Fruit fly (Drosophila melanogaster): ENCODE measurements around the gene Cep164.
A peak's percentile ranks its signal among the peaks of the same experiment; 100 is the strongest.

DNA sequence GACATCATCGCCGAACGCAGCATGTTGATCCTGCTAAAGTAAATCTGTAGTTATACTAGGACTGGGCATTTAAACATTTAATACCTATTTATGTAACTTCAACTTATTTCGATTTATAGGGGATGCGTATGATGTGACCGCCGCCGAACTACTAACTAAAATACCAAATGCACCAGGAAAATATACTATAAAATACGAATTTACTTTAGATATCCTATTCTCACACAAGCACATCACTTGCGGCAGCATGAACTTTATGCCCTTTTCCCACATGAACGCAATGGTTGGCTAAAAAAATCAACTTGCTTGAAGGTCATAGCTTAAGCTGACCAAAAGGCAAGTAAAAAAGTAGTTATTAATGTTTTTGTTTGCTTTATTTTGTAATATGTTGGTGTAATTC, 3.9 kb upstream of the Cep164 start, which contains the start of gene ND-20:
- TF ChIP-seq jim (GFP tag; optimal IDR thresholded peaks at IDR 0.05) (no peak), psq (GFP tag; optimal IDR thresholded peaks at IDR 0.05) (no peak), usp (GFP tag; optimal IDR thresholded peaks at IDR 0.05) (no peak), Hnf4 (GFP tag; optimal IDR thresholded peaks at IDR 0.05) (no peak), dsf (GFP tag; optimal IDR thresholded peaks at IDR 0.05; ENCODE audit: borderline replicate concordance) (no peak), OdsH (GFP tag; optimal IDR thresholded peaks at IDR 0.05) (no peak), Abd-B (GFP tag; optimal IDR thresholded peaks at IDR 0.05) (peak; percentile 17), Myc (optimal IDR thresholded peaks at IDR 0.05) (no peak), Dfd (GFP tag; optimal IDR thresholded peaks at IDR 0.05) (no peak), fru (GFP tag; optimal IDR thresholded peaks at IDR 0.05) (no peak), pan (optimal IDR thresholded peaks at IDR 0.05) (no peak), brk (GFP tag; optimal IDR thresholded peaks at IDR 0.05) (no peak), tai (GFP tag; optimal IDR thresholded peaks at IDR 0.05) (no peak)
